Worm (Caenorhabditis elegans) whole organism, early embryonic: Measurements from ENCODE around the gene C49F5.8.

ENCODE experiments used
- ama-1 ChIP-seq: fragments of 150-350 bp; optimal IDR thresholded peaks from 2 replicates; lab custom pipeline; 2014
- ceh-13 ChIP-seq: fragments of 200-800 bp; sonication (Bioruptor generic); optimal IDR thresholded peaks from 2 replicates; lab custom pipeline; 2018; ENCODE audit warnings: mild to moderate bottlenecking, missing genetic modification characterization, missing compliant biosample characterization
- ets-7 ChIP-seq: sonication (generic microtip); optimal IDR thresholded peaks from 2 replicates; lab custom pipeline; 2016; ENCODE audit warnings: missing genotype, missing genetic modification characterization, missing compliant biosample characterization
- flt-1 ChIP-seq: fragments of 200-800 bp; sonication (Bioruptor generic); IDR thresholded peaks from 2 replicates; pipeline ENCODE4 v1.3.6; 2022; ENCODE audit warnings: missing genetic modification characterization, missing compliant biosample characterization
- hmbx-1 ChIP-seq: sonication (generic microtip); optimal IDR thresholded peaks from 2 replicates; lab custom pipeline; 2016; ENCODE audit warnings: mild to moderate bottlenecking, missing genetic modification characterization, missing compliant biosample characterization
- hnd-1 ChIP-seq: sonication (generic microtip); optimal IDR thresholded peaks from 2 replicates; lab custom pipeline; 2016; ENCODE audit warnings: missing genetic modification characterization, missing compliant biosample characterization

ce11 chrX:12005499-12005959 is 45.6 kb downstream of the C49F5.8 start, which contains the start of gene sma-5:
- no peak for TF ChIP-seq ets-7 (tag; lab: Kevin White, UChicago)
- no peak for TF ChIP-seq flt-1 (GFP tag; lab: Robert Waterston, UW)
- TF ChIP-seq ama-1 (lab: Kevin White, UChicago) = no peak
- no peak for TF ChIP-seq ceh-13 (GFP tag; lab: Kevin White, UChicago)
- no peak for TF ChIP-seq hnd-1
- TF ChIP-seq hmbx-1 = no peak
